Worm (Caenorhabditis elegans): Measurements from ENCODE around the gene T13F3.6.

- no peak for TF ChIP-seq tbx-11 (GFP tag; IDR thresholded peaks at IDR 0.05)
- TF ChIP-seq tbx-37 (GFP tag; conservative IDR thresholded peaks at IDR 0.05): no peak
- TF ChIP-seq hmg-4 (GFP tag; optimal IDR thresholded peaks at IDR 0.05): no peak
- TF ChIP-seq pes-1 (GFP tag; IDR thresholded peaks at IDR 0.05): no peak
- TF ChIP-seq hnd-1 (tag; optimal IDR thresholded peaks at IDR 0.05): no peak
- no peak for TF ChIP-seq ama-1 (optimal IDR thresholded peaks at IDR 0.05)
- TF ChIP-seq F13C5.2 (tag; optimal IDR thresholded peaks at IDR 0.05): no peak
- TF ChIP-seq ets-7 (tag; optimal IDR thresholded peaks at IDR 0.05): no peak
- TF ChIP-seq aly-1 (tag; optimal IDR thresholded peaks at IDR 0.05): no peak
- TF ChIP-seq hmbx-1 (tag; optimal IDR thresholded peaks at IDR 0.05): no peak
- no peak for TF ChIP-seq ceh-13 (GFP tag; optimal IDR thresholded peaks at IDR 0.05)
- TF ChIP-seq flt-1 (GFP tag; IDR thresholded peaks at IDR 0.05): no peak
- TF ChIP-seq scrt-1 (GFP tag; IDR thresholded peaks at IDR 0.05): no peak
- no peak for TF ChIP-seq ceh-36 (tag; optimal IDR thresholded peaks at IDR 0.05)
Measured at ce11 chrV:16249105-16249504, 21.9 kb downstream of the T13F3.6 start.

Measured in whole organism, early embryonic.